Fruit fly (Drosophila melanogaster) whole organism, adult: ENCODE measurements around the gene Lint-O.

ENCODE experiments used
- CG11617 ChIP-seq: fragments of 200-800 bp; sonication (Bioruptor generic); optimal IDR thresholded peaks from 2 replicates; lab custom pipeline; 2017; ENCODE audit warnings: mild to moderate bottlenecking, missing biosample characterization, missing genetic modification reagents, missing genetic modification characterization
- CG12768 ChIP-seq: fragments of 200-800 bp; sonication (Bioruptor generic); optimal IDR thresholded peaks from 2 replicates; lab custom pipeline; 2017; ENCODE audit warnings: missing biosample characterization, missing genetic modification characterization, mild to moderate bottlenecking, moderate library complexity, missing genetic modification reagents
- CG14711 ChIP-seq: fragments of 200-800 bp; sonication (Bioruptor generic); optimal IDR thresholded peaks from 2 replicates; lab custom pipeline; 2018; ENCODE audit warnings: missing biosample characterization, mild to moderate bottlenecking, missing genetic modification characterization, moderate library complexity
- CG1620 ChIP-seq: fragments of 200-800 bp; sonication (Bioruptor generic); optimal IDR thresholded peaks from 2 replicates; lab custom pipeline; 2016; ENCODE audit warnings: missing biosample characterization, missing genetic modification characterization
- CG33017 ChIP-seq: fragments of 200-800 bp; sonication (Bioruptor generic); optimal IDR thresholded peaks from 2 replicates; lab custom pipeline; 2018; ENCODE audit warnings: missing biosample characterization, mild to moderate bottlenecking, missing genetic modification characterization, moderate library complexity
- CG5204 ChIP-seq: fragments of 200-800 bp; sonication (Bioruptor generic); optimal IDR thresholded peaks from 2 replicates; lab custom pipeline; 2016; ENCODE audit warnings: missing biosample characterization, missing genetic modification characterization
- CG7045 ChIP-seq: fragments of 200-800 bp; sonication (Bioruptor generic); optimal IDR thresholded peaks from 2 replicates; lab custom pipeline; 2017; ENCODE audit warnings: missing biosample characterization, mild to moderate bottlenecking, missing genetic modification characterization
- CG7101 ChIP-seq: fragments of 200-800 bp; sonication (Bioruptor generic); optimal IDR thresholded peaks from 2 replicates; lab custom pipeline; 2018; ENCODE audit warnings: missing biosample characterization, mild to moderate bottlenecking, missing genetic modification characterization, moderate library complexity
- Clk ChIP-seq: fragments of 200-800 bp; sonication (Bioruptor generic); optimal IDR thresholded peaks from 2 replicates; lab custom pipeline; 2017; ENCODE audit warnings: missing biosample characterization, missing genetic modification characterization
- Crg-1 ChIP-seq: fragments of 200-800 bp; sonication (Bioruptor generic); optimal IDR thresholded peaks from 2 replicates; lab custom pipeline; 2016; ENCODE audit warnings: missing biosample characterization, missing genetic modification characterization
- Hr96 ChIP-seq: fragments of 200-800 bp; sonication (Bioruptor generic); optimal IDR thresholded peaks from 2 replicates; lab custom pipeline; 2016; ENCODE audit warnings: missing biosample characterization, missing genetic modification characterization
- Mnt ChIP-seq: fragments of 200-800 bp; sonication (Bioruptor generic); optimal IDR thresholded peaks from 2 replicates; lab custom pipeline; 2016; ENCODE audit warnings: missing biosample characterization, mild to moderate bottlenecking, missing genetic modification characterization
- bab1 ChIP-seq: fragments of 200-800 bp; sonication (Bioruptor generic); optimal IDR thresholded peaks from 3 replicates; lab custom pipeline; 2019; ENCODE audit warnings: missing biosample characterization, mild to moderate bottlenecking, missing genetic modification characterization, moderate library complexity
- cic ChIP-seq: fragments of 200-800 bp; sonication (Bioruptor generic); optimal IDR thresholded peaks from 2 replicates; lab custom pipeline; 2017; ENCODE audit warnings: missing biosample characterization, mild to moderate bottlenecking, missing genetic modification characterization, moderate library complexity
- cnc ChIP-seq, 2 experiments: fragments of >200 bp; optimal IDR thresholded peaks; 2 replicates each; lab custom pipeline; 2017
- kay ChIP-seq: fragments of 200-800 bp; sonication (Bioruptor generic); peaks from one replicate; lab custom pipeline; 2016; ENCODE audit warnings: missing biosample characterization, missing genetic modification characterization, borderline replicate concordance
- ovo ChIP-seq: fragments of 200-800 bp; sonication (Bioruptor generic); optimal IDR thresholded peaks from 2 replicates; lab custom pipeline; 2016; ENCODE audit warnings: missing biosample characterization, missing genetic modification characterization
- pad ChIP-seq: fragments of 200-800 bp; sonication (Bioruptor generic); optimal IDR thresholded peaks from 3 replicates; lab custom pipeline; 2017; ENCODE audit warnings: missing biosample characterization, missing genetic modification characterization, mild to moderate bottlenecking, moderate library complexity, missing genetic modification reagents
- tj ChIP-seq: fragments of 200-800 bp; sonication (Bioruptor generic); optimal IDR thresholded peaks from 3 replicates; lab custom pipeline; 2017; ENCODE audit warnings: missing biosample characterization, mild to moderate bottlenecking, missing genetic modification characterization, moderate library complexity
- toe ChIP-seq: fragments of 200-800 bp; sonication (Bioruptor generic); optimal IDR thresholded peaks from 2 replicates; lab custom pipeline; 2016; ENCODE audit warnings: missing biosample characterization, missing genetic modification characterization

Gene Lint-O

DNA sequence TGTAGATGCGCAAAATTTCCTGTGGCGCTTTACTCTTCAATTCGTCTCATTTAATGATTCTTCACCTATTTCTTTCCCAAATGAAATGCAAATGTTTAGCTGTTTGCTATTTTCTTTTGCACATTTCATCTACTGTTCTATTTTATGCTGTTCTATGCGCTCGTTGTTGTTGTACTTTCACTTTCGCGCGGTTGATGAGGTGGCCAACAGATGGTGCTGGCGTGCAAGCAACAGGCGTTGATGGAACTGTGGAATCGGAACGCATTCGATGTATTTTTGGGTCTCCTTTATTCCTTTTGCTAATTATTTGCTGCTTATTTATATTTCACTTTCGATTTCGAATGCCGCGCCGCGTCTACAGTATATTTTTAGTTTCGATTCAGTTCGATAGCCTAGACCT is 42.5 kb upstream of the Lint-O start:
- TF ChIP-seq cic (GFP tag; lab: Kevin White, UChicago) = no peak
- no peak for TF ChIP-seq CG7045 (GFP tag; lab: Kevin White, UChicago)
- no peak for TF ChIP-seq CG7101 (tag; lab: Kevin White, UChicago)
- no peak for TF ChIP-seq tj (GFP tag; lab: Kevin White, UChicago)
- TF ChIP-seq Hr96 (GFP tag; lab: Kevin White, UChicago) = no peak
- TF ChIP-seq CG14711 (tag; lab: Kevin White, UChicago) = no peak
- no peak for TF ChIP-seq pad (GFP tag; lab: Kevin White, UChicago)
- no peak for TF ChIP-seq Mnt (GFP tag; lab: Kevin White, UChicago)
- no peak for TF ChIP-seq CG12768 (GFP tag; lab: Kevin White, UChicago)
- TF ChIP-seq kay (GFP tag; lab: Kevin White, UChicago) = no peak
- no peak for TF ChIP-seq cnc (optimal IDR thresholded peaks at IDR 0.05; lab: Kevin White, UChicago)

DNA sequence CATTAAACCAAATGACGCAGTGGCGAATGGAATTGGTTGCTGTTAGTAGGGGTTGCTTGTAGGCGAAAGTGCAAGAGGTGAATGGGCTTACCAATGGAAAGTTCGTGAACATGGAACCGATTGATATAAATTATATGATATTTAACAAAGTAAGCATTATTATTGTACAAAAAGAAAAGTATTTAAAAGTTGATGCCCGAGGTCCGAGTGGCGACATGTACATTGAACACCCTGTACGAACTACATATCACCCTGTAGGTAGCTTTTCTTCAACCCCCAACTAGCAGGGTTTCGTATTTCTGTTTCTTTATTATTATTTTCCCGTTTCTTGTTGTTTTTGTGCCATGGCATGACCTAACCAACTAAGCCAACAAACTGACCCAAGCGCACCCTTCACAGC is 41.3 kb upstream of the Lint-O start:
- peak; percentile 68 for TF ChIP-seq kay (GFP tag; lab: Kevin White, UChicago)
- TF ChIP-seq Hr96 (GFP tag; lab: Kevin White, UChicago) = no peak

DNA sequence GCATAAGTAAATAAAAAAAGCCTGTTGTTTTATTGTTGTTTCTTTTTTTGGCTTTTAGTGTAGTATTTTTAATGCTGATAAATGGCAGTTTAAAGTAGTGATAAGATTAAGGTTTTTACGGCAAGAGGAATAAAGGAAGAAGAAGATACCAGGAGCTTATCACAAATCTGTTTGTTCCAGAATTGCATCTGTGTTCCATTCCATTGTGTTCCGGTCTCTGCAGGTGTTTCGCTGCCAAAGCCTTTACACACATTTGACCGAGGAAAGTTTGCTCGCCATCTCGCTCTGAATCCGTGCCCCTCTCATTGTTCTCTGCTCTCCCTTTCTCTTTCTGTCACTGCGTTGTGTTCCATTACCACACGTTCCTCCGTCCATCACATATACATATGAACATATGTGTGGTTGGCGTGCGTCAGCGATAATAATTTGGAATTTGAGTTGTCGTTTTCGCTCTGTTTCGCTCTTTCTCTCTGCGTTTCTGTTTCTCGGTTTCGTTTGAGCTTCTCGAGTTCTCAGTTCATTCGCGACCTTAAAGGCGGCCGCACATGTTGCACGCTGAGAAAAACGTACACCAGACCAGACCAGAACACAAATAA is 40.1 kb upstream of the Lint-O start:
- no peak for TF ChIP-seq CG1620
- TF ChIP-seq CG14711 (tag; lab: Kevin White, UChicago) = no peak
- TF ChIP-seq pad (GFP tag; lab: Kevin White, UChicago) = peak; percentile 78
- peak; percentile 34 for TF ChIP-seq bab1 (GFP tag; lab: Kevin White, UChicago)
- TF ChIP-seq kay (GFP tag; lab: Kevin White, UChicago) = peak; percentile 62
- TF ChIP-seq tj (GFP tag; lab: Kevin White, UChicago) = peak; percentile 94
- no peak for TF ChIP-seq CG5204 (GFP tag; lab: Kevin White, UChicago)
- peak; percentile 79 for TF ChIP-seq Mnt (GFP tag; lab: Kevin White, UChicago)
- peak; percentile 71 for TF ChIP-seq cic (GFP tag; lab: Kevin White, UChicago)
- TF ChIP-seq CG7101 (tag; lab: Kevin White, UChicago) = peak; percentile 10

DNA sequence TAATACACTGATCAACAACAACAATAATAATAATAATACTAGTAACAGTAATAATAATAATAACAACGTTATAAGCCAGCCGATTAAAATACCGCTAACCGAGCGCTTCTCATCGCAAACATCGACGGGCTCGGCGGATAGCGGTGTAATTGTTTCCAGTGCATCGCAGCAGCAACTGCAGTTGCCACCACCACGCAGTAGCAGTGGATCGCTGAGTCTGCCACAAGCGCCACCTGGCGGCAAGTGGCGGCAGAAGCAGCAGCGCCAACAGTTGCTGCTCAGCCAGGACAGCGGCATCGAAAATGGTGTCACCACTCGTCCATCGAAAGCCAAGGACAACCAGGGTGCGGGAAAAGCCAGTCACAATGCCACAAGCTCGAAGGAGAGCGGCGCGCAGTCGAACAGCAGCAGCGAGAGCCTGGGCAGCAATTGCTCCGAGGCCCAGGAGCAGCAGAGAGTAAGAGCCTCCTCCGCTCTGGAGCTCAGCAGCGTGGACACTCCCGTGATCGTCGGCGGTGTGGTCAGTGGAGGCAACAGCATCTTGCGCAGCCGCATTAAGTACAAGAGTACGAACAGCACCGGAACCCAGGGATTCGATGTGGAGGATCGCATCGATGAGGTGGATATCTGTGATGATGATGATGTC is 38.9 kb upstream of the Lint-O start:
- TF ChIP-seq Hr96 (GFP tag; lab: Kevin White, UChicago) (no peak), CG33017 (no peak), CG11617 (GFP tag; lab: Kevin White, UChicago) (no peak), CG1620 (no peak), toe (GFP tag; lab: Kevin White, UChicago) (no peak), CG12768 (GFP tag; lab: Kevin White, UChicago) (no peak), cic (GFP tag; lab: Kevin White, UChicago) (no peak), CG5204 (GFP tag; lab: Kevin White, UChicago) (no peak), CG7045 (GFP tag; lab: Kevin White, UChicago) (no peak), Clk (GFP tag; lab: Kevin White, UChicago) (no peak), Crg-1 (GFP tag; lab: Kevin White, UChicago) (no peak), CG14711 (tag; lab: Kevin White, UChicago) (no peak), tj (GFP tag; lab: Kevin White, UChicago) (no peak), pad (GFP tag; lab: Kevin White, UChicago) (no peak), ovo (GFP tag; lab: Kevin White, UChicago) (no peak), kay (GFP tag; lab: Kevin White, UChicago) (no peak)

DNA sequence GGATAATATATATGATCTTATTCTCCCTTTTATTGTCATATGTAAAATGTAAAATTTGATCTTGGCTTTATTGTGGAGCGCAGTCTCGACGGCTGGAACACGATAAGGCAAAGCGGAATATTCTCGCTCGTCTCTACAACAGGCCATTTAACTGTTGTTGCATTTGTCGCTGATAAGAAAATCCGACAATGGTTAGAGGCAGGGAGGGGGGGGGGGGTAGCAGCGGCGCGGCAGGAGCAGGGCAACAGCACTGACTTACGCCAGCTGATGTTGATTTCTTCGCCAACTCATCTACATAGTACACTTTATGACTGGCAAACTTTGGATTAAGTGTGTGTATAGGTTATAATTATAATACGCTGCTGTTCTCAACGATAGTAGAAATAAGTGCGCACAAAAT is 36.7 kb upstream of the Lint-O start:
- no peak for TF ChIP-seq CG33017
- peak in 1 of 2 experiments; percentile 22 for TF ChIP-seq cnc (optimal IDR thresholded peaks at IDR 0.05; lab: Kevin White, UChicago)
- TF ChIP-seq ovo (GFP tag; lab: Kevin White, UChicago) = no peak
- TF ChIP-seq tj (GFP tag; lab: Kevin White, UChicago) = peak; percentile 10
- no peak for TF ChIP-seq toe (GFP tag; lab: Kevin White, UChicago)
- no peak for TF ChIP-seq CG7101 (tag; lab: Kevin White, UChicago)
- TF ChIP-seq CG5204 (GFP tag; lab: Kevin White, UChicago) = no peak
- no peak for TF ChIP-seq Hr96 (GFP tag; lab: Kevin White, UChicago)
- TF ChIP-seq cic (GFP tag; lab: Kevin White, UChicago) = peak; percentile 23
- TF ChIP-seq Mnt (GFP tag; lab: Kevin White, UChicago) = no peak
- TF ChIP-seq CG14711 (tag; lab: Kevin White, UChicago) = no peak

DNA sequence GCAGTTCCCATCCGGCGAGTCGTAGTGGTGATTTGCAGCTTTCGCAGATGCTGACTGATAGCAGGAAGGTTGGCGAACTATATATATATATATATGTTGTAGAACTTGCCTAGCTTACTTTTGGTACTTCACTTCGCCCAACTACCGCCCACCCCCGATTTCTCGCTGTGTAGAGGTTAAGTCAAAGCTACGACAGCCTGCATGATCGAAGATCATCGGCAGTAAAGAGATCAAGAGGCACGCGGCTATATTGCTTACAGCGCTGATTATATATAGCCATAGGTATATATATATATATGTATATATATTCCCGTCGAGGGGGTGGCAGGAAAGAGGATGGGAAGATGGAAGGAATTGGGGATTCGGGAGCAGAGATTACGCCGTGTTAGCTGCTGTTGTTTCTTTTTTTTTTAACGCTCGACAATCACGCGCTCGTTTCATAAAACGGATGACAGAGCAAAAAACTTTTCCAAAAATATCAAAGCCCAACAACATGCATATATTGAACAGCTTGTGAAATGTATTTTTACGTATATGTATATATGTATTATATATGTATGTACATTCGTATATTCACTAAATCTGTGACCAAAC is 35.9 kb upstream of the Lint-O start:
- TF ChIP-seq cic (GFP tag; lab: Kevin White, UChicago) (no peak), Mnt (GFP tag; lab: Kevin White, UChicago) (no peak), tj (GFP tag; lab: Kevin White, UChicago) (peak; percentile 24), CG5204 (GFP tag; lab: Kevin White, UChicago) (no peak), kay (GFP tag; lab: Kevin White, UChicago) (peak; percentile 68), Hr96 (GFP tag; lab: Kevin White, UChicago) (no peak)
